Worm (Caenorhabditis elegans) whole organism, L4 larva: Measurements from ENCODE around the gene Y55D5A.1.
A peak's percentile ranks its signal among the peaks of the same experiment; 100 is the strongest.

ENCODE experiments used
- F26F4.8 ChIP-seq: fragments of 200-800 bp; sonication (Bioruptor generic); conservative IDR thresholded peaks from 2 replicates; pipeline ENCODE4 v1.3.6; 2022; ENCODE audit warnings: missing genetic modification characterization, missing compliant biosample characterization
- ZK546.5 ChIP-seq, 2 experiments: sonication (generic microtip); optimal IDR thresholded peaks; 2 replicates each; lab custom pipeline; 2017; ENCODE audit warnings: missing biosample characterization in 2 of 2, missing genetic modification characterization in 2 of 2
- aha-1 ChIP-seq: fragments of 150-350 bp; peaks from one replicate; lab custom pipeline; 2014; ENCODE audit warnings: missing biosample characterization, missing genetic modification characterization
- daf-12 ChIP-seq: fragments of 150-350 bp; optimal IDR thresholded peaks from 2 replicates; lab custom pipeline; 2014; ENCODE audit warnings: missing biosample characterization, missing genetic modification reagents, missing genetic modification characterization
- daf-16 ChIP-seq, 3 experiments: sonication (generic microtip); optimal IDR thresholded peaks; 2 replicates each; lab custom pipeline; 2016 to 2017; ENCODE audit warnings: missing genetic modification characterization in 3 of 3, missing genetic modification reagents in 3 of 3, mild to moderate bottlenecking in 2 of 3, missing compliant biosample characterization in 2 of 3, missing biosample characterization in 1 of 3, moderate library complexity in 1 of 3
- dmd-6 ChIP-seq: fragments of 200-800 bp; sonication (Bioruptor generic); IDR thresholded peaks from 2 replicates; pipeline ENCODE4 v1.3.6; 2022; ENCODE audit warnings: missing genetic modification reagents, missing genetic modification characterization, missing compliant biosample characterization
- dpl-1 ChIP-seq: fragments of 150-350 bp; optimal IDR thresholded peaks from 2 replicates; lab custom pipeline; 2014; ENCODE audit warnings: missing biosample characterization, missing genetic modification reagents, missing genetic modification characterization
- dve-1 ChIP-seq: sonication (generic microtip); optimal IDR thresholded peaks from 2 replicates; lab custom pipeline; 2017; ENCODE audit warnings: antibody characterized with exemption, mild to moderate bottlenecking, missing genetic modification characterization, missing compliant biosample characterization; ENCODE audit not compliant: insufficient read depth
- egl-43 ChIP-seq: fragments of 200-800 bp; sonication (Bioruptor generic); IDR thresholded peaks from 2 replicates; pipeline ENCODE4 v1.3.6; 2022; ENCODE audit warnings: missing genetic modification reagents, missing genetic modification characterization, missing compliant biosample characterization
- hif-1 ChIP-seq, 2 experiments: sonication (generic microtip); optimal IDR thresholded peaks; 2 replicates each; lab custom pipeline; 2016 to 2017; ENCODE audit warnings: missing compliant biosample characterization in 2 of 2, missing genetic modification characterization in 2 of 2, missing genetic modification reagents in 2 of 2, missing genotype in 2 of 2, mild to moderate bottlenecking in 1 of 2
- hlh-11 ChIP-seq: fragments of 200-800 bp; sonication (Bioruptor generic); optimal IDR thresholded peaks from 2 replicates; lab custom pipeline; 2018; ENCODE audit warnings: mild to moderate bottlenecking, missing genetic modification characterization, missing compliant biosample characterization
- hlh-30 ChIP-seq: sonication (generic microtip); optimal IDR thresholded peaks from 2 replicates; lab custom pipeline; 2017; ENCODE audit warnings: antibody characterized with exemption, mild to moderate bottlenecking, missing genetic modification characterization, missing compliant biosample characterization; ENCODE audit not compliant: insufficient read depth
- lin-13 ChIP-seq: fragments of 150-350 bp; optimal IDR thresholded peaks from 2 replicates; lab custom pipeline; 2014; ENCODE audit warnings: missing biosample characterization, missing genetic modification reagents, missing genetic modification characterization
- lsy-2 ChIP-seq, 2 experiments: fragments of 150-350 bp in 1 of 2; sonication (generic microtip) in 1 of 2; optimal IDR thresholded peaks; 2 replicates each; lab custom pipeline; 2014 to 2017; ENCODE audit warnings: missing biosample characterization in 2 of 2, missing genetic modification characterization in 2 of 2
- mdl-1 ChIP-seq, 2 experiments: fragments of 150-350 bp in 1 of 2; sonication (generic microtip) in 1 of 2; optimal IDR thresholded peaks; 2 replicates each; lab custom pipeline; 2014 to 2017; ENCODE audit warnings: missing biosample characterization in 2 of 2, missing genetic modification characterization in 2 of 2
- mep-1 ChIP-seq: fragments of 150-350 bp; sonication (generic microtip); optimal IDR thresholded peaks from 3 replicates; lab custom pipeline; 2014; ENCODE audit warnings: missing biosample characterization, missing genetic modification characterization
- mxl-3 ChIP-seq: fragments of 200-800 bp; sonication (Bioruptor generic); optimal IDR thresholded peaks from 2 replicates; lab custom pipeline; 2018; ENCODE audit warnings: mild to moderate bottlenecking, missing genetic modification characterization, missing compliant biosample characterization
- nhr-11 ChIP-seq: fragments of 150-350 bp; optimal IDR thresholded peaks from 2 replicates; lab custom pipeline; 2014; ENCODE audit warnings: missing biosample characterization, missing genetic modification characterization
- nhr-25 ChIP-seq: sonication (generic microtip); optimal IDR thresholded peaks from 2 replicates; lab custom pipeline; 2017; ENCODE audit warnings: missing genetic modification characterization, mild to moderate bottlenecking, missing compliant biosample characterization, antibody characterized with exemption, moderate library complexity, borderline replicate concordance; ENCODE audit not compliant: insufficient read depth
- nhr-28 ChIP-seq: fragments of 150-350 bp; optimal IDR thresholded peaks from 2 replicates; lab custom pipeline; 2014; ENCODE audit warnings: missing biosample characterization, missing genetic modification characterization
- nhr-41 ChIP-seq: fragments of 200-800 bp; sonication (Bioruptor generic); IDR thresholded peaks from 2 replicates; pipeline ENCODE4 v1.3.6; 2022; ENCODE audit warnings: missing genetic modification reagents, missing genetic modification characterization, missing compliant biosample characterization
- nhr-6 ChIP-seq: fragments of 150-350 bp; optimal IDR thresholded peaks from 2 replicates; lab custom pipeline; 2014; ENCODE audit warnings: missing biosample characterization, missing genetic modification characterization
- nhr-77 ChIP-seq: fragments of 150-350 bp; optimal IDR thresholded peaks from 2 replicates; lab custom pipeline; 2014; ENCODE audit warnings: missing biosample characterization, missing genetic modification characterization
- pha-4 ChIP-seq, 2 experiments: fragments of 150-350 bp in 1 of 2; fragments of 200-800 bp in 1 of 2; sonication (Bioruptor generic) in 1 of 2; IDR thresholded peaks in 1 of 2; optimal IDR thresholded peaks in 1 of 2; 2 replicates each; pipeline versions ENCODE4 v1.3.6 to Lab custom; 2014 to 2022; ENCODE audit warnings: missing genetic modification characterization in 2 of 2, missing genetic modification reagents in 2 of 2, missing biosample characterization in 1 of 2, missing compliant biosample characterization in 1 of 2
- php-3 ChIP-seq: fragments of 200-800 bp; sonication (Bioruptor generic); IDR thresholded peaks from 2 replicates; pipeline ENCODE4 v1.3.6; 2022; ENCODE audit warnings: missing genetic modification reagents, missing genetic modification characterization, missing compliant biosample characterization
- sdz-12 ChIP-seq: fragments of 200-800 bp; sonication (Bioruptor generic); optimal IDR thresholded peaks from 2 replicates; lab custom pipeline; 2018; ENCODE audit warnings: mild to moderate bottlenecking, missing genetic modification characterization, missing compliant biosample characterization
- set-16 ChIP-seq: fragments of 200-800 bp; sonication (Bioruptor generic); IDR thresholded peaks from 2 replicates; pipeline ENCODE4 v1.3.6; 2022; ENCODE audit warnings: missing genetic modification reagents, missing genetic modification characterization, missing compliant biosample characterization
- skn-1 ChIP-seq: fragments of 150-350 bp; optimal IDR thresholded peaks from 2 replicates; lab custom pipeline; 2014; ENCODE audit warnings: missing biosample characterization, missing genetic modification characterization
- snpc-1.2 ChIP-seq: fragments of 200-800 bp; sonication (Bioruptor generic); IDR thresholded peaks from 2 replicates; pipeline ENCODE4 v1.3.6; 2022; ENCODE audit warnings: missing genetic modification reagents, missing genetic modification characterization, missing compliant biosample characterization
- unc-62 ChIP-seq, 3 experiments: fragments of 150-350 bp in 1 of 3; sonication (generic microtip); optimal IDR thresholded peaks in 2 of 3; peaks in 1 of 3; 1 replicate in 1 of 3; 2 replicates in 2 of 3; lab custom pipeline; 2014 to 2017; ENCODE audit warnings: missing biosample characterization in 3 of 3, missing genetic modification characterization in 3 of 3, missing genetic modification reagents in 3 of 3, missing genotype in 1 of 3

Y55D5A.1 gene

ce11 chrIII:3037346-3037745 is 55.1 kb downstream of the Y55D5A.1 start:
- no peak for TF ChIP-seq snpc-1.2 (GFP tag; lab: Robert Waterston, UW)
- TF ChIP-seq nhr-28 (tag; lab: Kevin White, UChicago) = peak; percentile 84
- TF ChIP-seq mxl-3 (GFP tag; lab: Kevin White, UChicago) = peak; percentile 52
- TF ChIP-seq aha-1 (tag; lab: Kevin White, UChicago) = peak; percentile 98
- TF ChIP-seq dmd-6 (GFP tag; lab: Robert Waterston, UW) = peak; percentile 49
- peak; percentile 81 for TF ChIP-seq mep-1 (tag; lab: Kevin White, UChicago)
- TF ChIP-seq daf-12 (tag; lab: Kevin White, UChicago) = no peak
- TF ChIP-seq F26F4.8 (GFP tag; lab: Robert Waterston, UW) = no peak
- no peak for TF ChIP-seq daf-16 (GFP tag; optimal IDR thresholded peaks at IDR 0.05; lab: Kevin White, UChicago)
- TF ChIP-seq daf-16 (tag; optimal IDR thresholded peaks at IDR 0.05; lab: Kevin White, UChicago) = peak; percentile 65
- peak; percentile 56 for TF ChIP-seq nhr-77 (tag; lab: Kevin White, UChicago)
- TF ChIP-seq dve-1 (tag; lab: Kevin White, UChicago) = peak; percentile 45
- TF ChIP-seq dpl-1 (GFP tag; lab: Kevin White, UChicago) = peak; percentile 54
- TF ChIP-seq nhr-25 = peak; percentile 55
- TF ChIP-seq pha-4 (GFP tag; IDR thresholded peaks at IDR 0.05; lab: Robert Waterston, UW) = no peak
- peak; percentile 31 for TF ChIP-seq pha-4 (tag; optimal IDR thresholded peaks at IDR 0.05; lab: Kevin White, UChicago)
- no peak for TF ChIP-seq nhr-6 (tag; lab: Kevin White, UChicago)
- TF ChIP-seq skn-1 (tag; lab: Kevin White, UChicago) = no peak
- TF ChIP-seq php-3 (GFP tag; lab: Robert Waterston, UW) = no peak
- peak; percentile 95 for TF ChIP-seq hlh-30
- no peak for TF ChIP-seq nhr-41 (GFP tag; lab: Robert Waterston, UW)
- TF ChIP-seq ZK546.5 (tag; optimal IDR thresholded peaks at IDR 0.05; lab: Kevin White, UChicago) = no peak
- peak; percentile 33 to 91 for TF ChIP-seq mdl-1 (tag; optimal IDR thresholded peaks at IDR 0.05; lab: Kevin White, UChicago)
- no peak for TF ChIP-seq sdz-12 (GFP tag; lab: Kevin White, UChicago)
- peak in 1 of 2 experiments; percentile 99 for TF ChIP-seq unc-62 (GFP tag; optimal IDR thresholded peaks at IDR 0.05 in 1 of 2; lab: Kevin White, UChicago)
- no peak for TF ChIP-seq unc-62 (tag; optimal IDR thresholded peaks at IDR 0.05; lab: Kevin White, UChicago)
- TF ChIP-seq lsy-2 (tag; optimal IDR thresholded peaks at IDR 0.05; lab: Kevin White, UChicago) = peak in 1 of 2 experiments; percentile 67
- peak; percentile 78 for TF ChIP-seq hlh-11 (tag; lab: Kevin White, UChicago)
- peak; percentile 55 for TF ChIP-seq nhr-11 (tag; lab: Kevin White, UChicago)
- TF ChIP-seq egl-43 = no peak
- TF ChIP-seq set-16 = peak; percentile 58
- TF ChIP-seq lin-13 (GFP tag; lab: Kevin White, UChicago) = peak; percentile 42
- peak in 1 of 2 experiments; percentile 36 for TF ChIP-seq hif-1 (tag; optimal IDR thresholded peaks at IDR 0.05; lab: Kevin White, UChicago)
